Fruit fly (Drosophila melanogaster) whole organism, embryonic: Measurements from ENCODE around the gene gogo.

Experiments used
- BEAF-32 ChIP-seq: fragments of 200-800 bp; sonication (Bioruptor generic); optimal IDR thresholded peaks from 3 replicates; lab custom pipeline; 2017; ENCODE audit warnings: missing biosample characterization, missing genetic modification characterization, mild to moderate bottlenecking, moderate library complexity, missing genetic modification reagents
- CG12155 ChIP-seq: fragments of 200-800 bp; sonication (Bioruptor generic); optimal IDR thresholded peaks from 3 replicates; lab custom pipeline; 2016; ENCODE audit warnings: missing biosample characterization, missing genetic modification characterization
- CG13123 ChIP-seq: fragments of 200-800 bp; sonication (Bioruptor generic); optimal IDR thresholded peaks from 2 replicates; lab custom pipeline; 2016; ENCODE audit warnings: missing biosample characterization, missing genetic modification characterization
- CG16863 ChIP-seq: fragments of 200-800 bp; sonication (Bioruptor generic); optimal IDR thresholded peaks from 3 replicates; lab custom pipeline; 2016; ENCODE audit warnings: missing biosample characterization, missing genetic modification characterization
- CG17802 ChIP-seq: fragments of 200-800 bp; sonication (Bioruptor generic); optimal IDR thresholded peaks from 2 replicates; lab custom pipeline; 2018; ENCODE audit warnings: missing biosample characterization, mild to moderate bottlenecking, missing genetic modification characterization, moderate library complexity
- CG31441 ChIP-seq: fragments of 200-800 bp; sonication (Bioruptor generic); IDR thresholded peaks from 2 replicates; pipeline ENCODE4 v1.3.6; 2022; ENCODE audit warnings: missing biosample characterization, missing genetic modification characterization
- CG42726 ChIP-seq: fragments of 200-800 bp; sonication (Bioruptor generic); IDR thresholded peaks from 2 replicates; pipeline ENCODE4 v1.3.6; 2022; ENCODE audit warnings: missing biosample characterization, missing genetic modification characterization; ENCODE audit not compliant: partially characterized antibody
- Doc2 ChIP-seq: fragments of 200-800 bp; sonication (Bioruptor generic); IDR thresholded peaks from 2 replicates; pipeline ENCODE4 v1.3.6; 2022; ENCODE audit warnings: missing biosample characterization, missing genetic modification characterization
- Dp ChIP-seq: fragments of 200-800 bp; sonication (Bioruptor generic); optimal IDR thresholded peaks from 2 replicates; lab custom pipeline; 2018; ENCODE audit warnings: missing biosample characterization, mild to moderate bottlenecking, missing genetic modification characterization, moderate library complexity
- E2f2 ChIP-seq: fragments of 200-800 bp; sonication (Bioruptor generic); IDR thresholded peaks from 2 replicates; pipeline ENCODE4 v1.3.6; 2022; ENCODE audit warnings: missing biosample characterization, missing genetic modification characterization
- HLHmδ ChIP-seq: fragments of 200-800 bp; sonication (Bioruptor generic); optimal IDR thresholded peaks from 2 replicates; lab custom pipeline; 2018; ENCODE audit warnings: missing biosample characterization, mild to moderate bottlenecking, missing genetic modification characterization, moderate library complexity
- Myb ChIP-seq: fragments of 200-800 bp; sonication (Bioruptor generic); optimal IDR thresholded peaks from 2 replicates; lab custom pipeline; 2016; ENCODE audit warnings: missing biosample characterization, missing genetic modification characterization
- exex ChIP-seq: fragments of 200-800 bp; sonication (Bioruptor generic); optimal IDR thresholded peaks from 4 replicates; lab custom pipeline; 2018; ENCODE audit warnings: missing biosample characterization, mild to moderate bottlenecking, missing genetic modification characterization, moderate library complexity
- nom ChIP-seq: fragments of 200-800 bp; sonication (Bioruptor generic); optimal IDR thresholded peaks from 2 replicates; lab custom pipeline; 2017; ENCODE audit warnings: missing biosample characterization, missing genetic modification characterization, mild to moderate bottlenecking, moderate library complexity, missing genetic modification reagents
- sd ChIP-seq: fragments of 200-800 bp; sonication (Bioruptor generic); optimal IDR thresholded peaks from 3 replicates; lab custom pipeline; 2018; ENCODE audit warnings: missing biosample characterization, mild to moderate bottlenecking, missing genetic modification characterization, moderate library complexity
- stwl ChIP-seq: fragments of 200-800 bp; sonication (Bioruptor generic); optimal IDR thresholded peaks from 3 replicates; lab custom pipeline; 2018; ENCODE audit warnings: missing biosample characterization, mild to moderate bottlenecking, missing genetic modification characterization, moderate library complexity

Gene gogo

dm6 chr3L:20220918-20221317 lies 74.0 kb downstream of the gogo start:
- TF ChIP-seq Doc2 (GFP tag; lab: Robert Waterston, UW) (no peak), CG17802 (tag; lab: Kevin White, UChicago) (no peak), BEAF-32 (GFP tag; lab: Kevin White, UChicago) (peak; percentile 30), E2f2 (peak; percentile 44), Dp (GFP tag; lab: Kevin White, UChicago) (peak; percentile 41), CG16863 (peak; percentile 55), CG12155 (GFP tag; lab: Kevin White, UChicago) (peak; percentile 67), stwl (tag; lab: Kevin White, UChicago) (peak; percentile 6), Myb (GFP tag; lab: Kevin White, UChicago) (peak; percentile 84)

DNA sequence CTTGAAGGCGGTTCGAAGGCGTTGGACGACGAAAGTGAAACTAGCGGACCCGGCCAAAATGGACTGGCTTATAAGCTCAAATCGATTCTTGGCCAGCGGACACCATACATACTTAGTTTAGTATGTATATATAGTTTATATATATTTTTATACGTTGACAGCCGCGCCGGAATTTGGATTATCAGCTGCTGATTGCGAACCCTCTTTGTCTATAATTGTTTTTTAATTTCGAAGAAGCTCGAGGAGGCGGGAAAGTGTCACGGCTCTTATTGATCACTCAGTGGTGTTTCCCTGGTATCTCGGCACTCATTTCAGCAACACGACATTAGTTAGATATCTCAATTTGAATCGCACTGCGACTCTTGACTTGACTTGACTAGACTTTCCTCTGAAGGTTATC lies 74.6 kb downstream of the gogo start, which contains the start of gene CG6933:
Gene CG6933 (minus strand): TSS at position 47 of the 400 bp plus-strand sequence.
- TF ChIP-seq nom (GFP tag; lab: Kevin White, UChicago): no peak
- no peak for TF ChIP-seq CG13123 (GFP tag; lab: Kevin White, UChicago)
- TF ChIP-seq CG42726 (GFP tag; lab: Robert Waterston, UW): no peak
- TF ChIP-seq sd (tag; lab: Kevin White, UChicago): peak; percentile 70
- TF ChIP-seq HLHmδ: no peak
- TF ChIP-seq exex (tag; lab: Kevin White, UChicago): peak; percentile 98
- no peak for TF ChIP-seq CG31441
